Fruit fly (Drosophila melanogaster): Measurements from ENCODE around the gene CG34367.

The CG34367 gene

dm6 chr2L:10387869-10388726 lies 34.4 kb upstream of the CG34367 start, which contains the start of gene da (continued):
- TF ChIP-seq NC2β (GFP tag; optimal IDR thresholded peaks at IDR 0.05), result peak; percentile 63
- peak; percentile 63 for TF ChIP-seq CG3995 (GFP tag; optimal IDR thresholded peaks at IDR 0.05)
- TF ChIP-seq CG12299 (tag; optimal IDR thresholded peaks at IDR 0.05), result no peak
- TF ChIP-seq CG10431 (GFP tag; optimal IDR thresholded peaks at IDR 0.05), result peak; percentile 4
- TF ChIP-seq CG11085 (GFP tag; IDR thresholded peaks at IDR 0.05), result no peak
- TF ChIP-seq CG6654 (GFP tag; optimal IDR thresholded peaks at IDR 0.05), result no peak
- TF ChIP-seq bowl (GFP tag; IDR thresholded peaks at IDR 0.05), result no peak
- TF ChIP-seq vfl (GFP tag; optimal IDR thresholded peaks at IDR 0.05), result peak; percentile 53
- TF ChIP-seq Fer1 (GFP tag; optimal IDR thresholded peaks at IDR 0.05), result peak; percentile 26
- no peak for TF ChIP-seq Doc2 (GFP tag; IDR thresholded peaks at IDR 0.05)
- no peak for TF ChIP-seq CG12104 (GFP tag; optimal IDR thresholded peaks at IDR 0.05)
- peak; percentile 64 for TF ChIP-seq D19B (GFP tag; optimal IDR thresholded peaks at IDR 0.05)
- peak; percentile 85 for TF ChIP-seq row (GFP tag; IDR thresholded peaks at IDR 0.05)
- no peak; the same call in 2 of the 3 replicates for TF ChIP-seq Mrtf (GFP tag; IDR thresholded peaks at IDR 0.05)
- peak; percentile 65 for TF ChIP-seq Dek (tag; optimal IDR thresholded peaks at IDR 0.05)
- peak; percentile 56 for TF ChIP-seq pum (GFP tag; optimal IDR thresholded peaks at IDR 0.05)
- TF ChIP-seq ERR (GFP tag; optimal IDR thresholded peaks at IDR 0.05), result no peak
- peak; percentile 61 for TF ChIP-seq gro (GFP tag; optimal IDR thresholded peaks at IDR 0.05)
- peak; percentile 64 for TF ChIP-seq CG10654 (GFP tag; optimal IDR thresholded peaks at IDR 0.05)
- no peak for TF ChIP-seq Sox102F (GFP tag; optimal IDR thresholded peaks at IDR 0.05)
- TF ChIP-seq Bgb (GFP tag; IDR thresholded peaks at IDR 0.05; ENCODE audit: partially characterized antibody), result peak; percentile 49; the same call in 1 of the 2 replicates
- peak; percentile 10 for TF ChIP-seq CG3281 (GFP tag; optimal IDR thresholded peaks at IDR 0.05)
- TF ChIP-seq CG18764 (GFP tag; optimal IDR thresholded peaks at IDR 0.05), result peak; percentile 33
- peak; percentile 68 for TF ChIP-seq az2 (GFP tag; optimal IDR thresholded peaks at IDR 0.05)
- TF ChIP-seq GATAe (GFP tag; conservative IDR thresholded peaks at IDR 0.05), result no peak
- TF ChIP-seq CG18011 (GFP tag; optimal IDR thresholded peaks at IDR 0.05), result peak; percentile 20
- TF ChIP-seq Scr (GFP tag; IDR thresholded peaks at IDR 0.05; ENCODE audit: partially characterized antibody), result peak; percentile 59
- TF ChIP-seq CG43689 (GFP tag; IDR thresholded peaks at IDR 0.05), result no peak
- peak; percentile 98 for TF ChIP-seq Deaf1 (tag; optimal IDR thresholded peaks at IDR 0.05)
- peak; percentile 20 for TF ChIP-seq emc (GFP tag; optimal IDR thresholded peaks at IDR 0.05)
- TF ChIP-seq shn (GFP tag; optimal IDR thresholded peaks at IDR 0.05), result peak; percentile 7
- TF ChIP-seq ems (GFP tag; optimal IDR thresholded peaks at IDR 0.05), result peak; percentile 46
- TF ChIP-seq CG10979 (tag; optimal IDR thresholded peaks at IDR 0.05), result peak; percentile 35
- TF ChIP-seq crp (GFP tag; optimal IDR thresholded peaks at IDR 0.05), result peak in 1 of 2 experiments; percentile 55
- peak; percentile 83 for TF ChIP-seq CG12391 (tag; optimal IDR thresholded peaks at IDR 0.05)
- no peak for TF ChIP-seq Lpt (GFP tag; optimal IDR thresholded peaks at IDR 0.05)
- no peak for TF ChIP-seq sr (GFP tag; IDR thresholded peaks at IDR 0.05)
- TF ChIP-seq Hr78 (GFP tag; optimal IDR thresholded peaks at IDR 0.05), result peak in 1 of 2 experiments; percentile 8
- TF ChIP-seq CoRest (tag; optimal IDR thresholded peaks at IDR 0.05), result peak; percentile 73
- no peak for TF ChIP-seq prd (optimal IDR thresholded peaks at IDR 0.05)
- peak; percentile 74 for TF ChIP-seq prd (GFP tag; IDR thresholded peaks at IDR 0.05)
- TF ChIP-seq CG14667 (GFP tag; IDR thresholded peaks at IDR 0.05), result no peak
- no peak for TF ChIP-seq D (optimal IDR thresholded peaks at IDR 0.05)
- no peak for TF ChIP-seq D (GFP tag; optimal IDR thresholded peaks at IDR 0.05)
- peak; percentile 69 for TF ChIP-seq grau (tag; optimal IDR thresholded peaks at IDR 0.05)
- TF ChIP-seq aop (GFP tag; IDR thresholded peaks at IDR 0.05), result no peak
- no peak for TF ChIP-seq org-1 (GFP tag; optimal IDR thresholded peaks at IDR 0.05)
- peak; percentile 45 for TF ChIP-seq Dip3 (GFP tag; optimal IDR thresholded peaks at IDR 0.05)
- TF ChIP-seq CG18262 (tag; optimal IDR thresholded peaks at IDR 0.05), result peak; percentile 58
- TF ChIP-seq CG1602 (GFP tag; optimal IDR thresholded peaks at IDR 0.05), result peak; percentile 36

Data from whole organism, embryonic.